Worm (Caenorhabditis elegans) whole organism, midembryonic: ENCODE measurements around the gene egl-47.

Source experiments
- T22C8.4 ChIP-seq: fragments of 200-800 bp; sonication (Bioruptor generic); IDR thresholded peaks from 2 replicates; pipeline ENCODE4 v1.3.6; 2022; ENCODE audit warnings: missing genetic modification characterization, missing compliant biosample characterization
- ref-1 ChIP-seq: fragments of 200-800 bp; sonication (Bioruptor generic); conservative IDR thresholded peaks from 2 replicates; pipeline ENCODE4 v1.3.6; 2022; ENCODE audit warnings: missing genetic modification reagents, missing genetic modification characterization, missing compliant biosample characterization

- TF ChIP-seq T22C8.4 (GFP tag; lab: Robert Waterston, UW) (no peak), ref-1 (GFP tag; lab: Robert Waterston, UW) (no peak)
These were observed 51.5 kb downstream of the egl-47 start, which contains the start of gene ttr-46 for ce11 chrV:9950861-9951260.
